Worm (Caenorhabditis elegans) whole organism, L2 larva: ENCODE data around the gene F09C8.1.

ENCODE experiments used
- C34F6.9 ChIP-seq: fragments of 150-350 bp; optimal IDR thresholded peaks from 2 replicates; lab custom pipeline; 2014; ENCODE audit warnings: missing biosample characterization, missing genetic modification characterization
- F13H6.1 ChIP-seq: sonication (generic microtip); optimal IDR thresholded peaks from 2 replicates; lab custom pipeline; 2016; ENCODE audit warnings: missing genetic modification characterization, missing compliant biosample characterization
- R02D3.7 ChIP-seq: fragments of 150-350 bp; optimal IDR thresholded peaks from 2 replicates; lab custom pipeline; 2014; ENCODE audit warnings: missing biosample characterization, missing genetic modification characterization
- Y55F3AM.14 ChIP-seq: fragments of 200-800 bp; sonication (Bioruptor generic); optimal IDR thresholded peaks from 2 replicates; lab custom pipeline; 2018; ENCODE audit warnings: mild to moderate bottlenecking, missing genetic modification characterization, missing compliant biosample characterization
- ZK546.5 ChIP-seq: sonication (generic microtip); optimal IDR thresholded peaks from 2 replicates; lab custom pipeline; 2017; ENCODE audit warnings: missing biosample characterization, missing genetic modification characterization
- alr-1 ChIP-seq: fragments of 150-350 bp; optimal IDR thresholded peaks from 2 replicates; lab custom pipeline; 2014; ENCODE audit warnings: missing biosample characterization, missing genetic modification characterization
- aly-2 ChIP-seq: fragments of 150-350 bp; optimal IDR thresholded peaks from 2 replicates; lab custom pipeline; 2014; ENCODE audit warnings: missing biosample characterization, missing genetic modification characterization
- ama-1 ChIP-seq: fragments of 150-350 bp; optimal IDR thresholded peaks from 2 replicates; lab custom pipeline; 2018; ENCODE audit warnings: inconsistent platforms
- blmp-1 ChIP-seq: sonication (generic microtip); optimal IDR thresholded peaks from 2 replicates; lab custom pipeline; 2017; ENCODE audit warnings: missing genetic modification characterization, mild to moderate bottlenecking, missing compliant biosample characterization, antibody characterized with exemption, moderate library complexity; ENCODE audit not compliant: insufficient read depth
- ceh-16 ChIP-seq: fragments of 150-350 bp; optimal IDR thresholded peaks from 2 replicates; lab custom pipeline; 2014; ENCODE audit warnings: missing biosample characterization, missing genetic modification characterization
- ceh-82 ChIP-seq: fragments of 150-350 bp; optimal IDR thresholded peaks from 2 replicates; lab custom pipeline; 2014; ENCODE audit warnings: missing biosample characterization, missing genetic modification characterization
- crh-2 ChIP-seq: sonication (generic microtip); optimal IDR thresholded peaks from 2 replicates; lab custom pipeline; 2017; ENCODE audit warnings: missing biosample characterization, missing genetic modification characterization
- dmd-4 ChIP-seq: sonication (generic microtip); optimal IDR thresholded peaks from 2 replicates; lab custom pipeline; 2017; ENCODE audit warnings: missing biosample characterization, missing genetic modification characterization
- egl-27 ChIP-seq: sonication (generic microtip); optimal IDR thresholded peaks from 3 replicates; lab custom pipeline; 2017; ENCODE audit warnings: missing biosample characterization, missing genetic modification reagents, missing genetic modification characterization
- elt-1 ChIP-seq: fragments of 150-350 bp; optimal IDR thresholded peaks from 2 replicates; lab custom pipeline; 2014; ENCODE audit warnings: missing biosample characterization, missing genetic modification characterization
- elt-3 ChIP-seq: sonication (generic microtip); optimal IDR thresholded peaks from 2 replicates; lab custom pipeline; 2017; ENCODE audit warnings: missing biosample characterization, missing genetic modification characterization
- fos-1 ChIP-seq: fragments of 150-350 bp; optimal IDR thresholded peaks from 2 replicates; lab custom pipeline; 2014; ENCODE audit warnings: missing biosample characterization, missing genetic modification characterization
- gmeb-1 ChIP-seq: fragments of 150-350 bp; optimal IDR thresholded peaks from 2 replicates; lab custom pipeline; 2014; ENCODE audit warnings: missing biosample characterization, missing genetic modification characterization
- lin-11 ChIP-seq: fragments of 150-350 bp; sonication (generic microtip); optimal IDR thresholded peaks from 2 replicates; lab custom pipeline; 2014; ENCODE audit warnings: missing biosample characterization, missing genetic modification characterization, inconsistent platforms, mixed read lengths
- lin-13 ChIP-seq: fragments of 150-350 bp; optimal IDR thresholded peaks from 2 replicates; lab custom pipeline; 2014; ENCODE audit warnings: missing biosample characterization, missing genetic modification reagents, missing genetic modification characterization
- lin-39 ChIP-seq: fragments of 150-350 bp; optimal IDR thresholded peaks from 2 replicates; lab custom pipeline; 2014; ENCODE audit warnings: missing biosample characterization, missing genetic modification reagents, missing genetic modification characterization
- lsy-2 ChIP-seq, 2 experiments: fragments of 150-350 bp in 1 of 2; sonication (generic microtip) in 1 of 2; optimal IDR thresholded peaks; 2 replicates each; lab custom pipeline; 2014 to 2017; ENCODE audit warnings: missing biosample characterization in 2 of 2, missing genetic modification characterization in 2 of 2
- mab-5 ChIP-seq: fragments of 150-350 bp; optimal IDR thresholded peaks from 2 replicates; lab custom pipeline; 2014; ENCODE audit warnings: missing biosample characterization, missing genetic modification characterization
- mdl-1 ChIP-seq, 2 experiments: fragments of 150-350 bp in 1 of 2; sonication (generic microtip) in 1 of 2; optimal IDR thresholded peaks; 2 replicates each; lab custom pipeline; 2017; ENCODE audit warnings: missing biosample characterization in 2 of 2, missing genetic modification characterization in 2 of 2
- nhr-10 ChIP-seq: sonication (generic microtip); optimal IDR thresholded peaks from 2 replicates; lab custom pipeline; 2017; ENCODE audit warnings: missing biosample characterization, missing genetic modification characterization
- nhr-11 ChIP-seq: fragments of 150-350 bp; optimal IDR thresholded peaks from 2 replicates; lab custom pipeline; 2014; ENCODE audit warnings: missing biosample characterization, missing genetic modification characterization
- nhr-129 ChIP-seq: fragments of 150-350 bp; optimal IDR thresholded peaks from 2 replicates; lab custom pipeline; 2014; ENCODE audit warnings: missing biosample characterization, missing genetic modification characterization
- nhr-21 ChIP-seq: fragments of 150-350 bp; optimal IDR thresholded peaks from 2 replicates; lab custom pipeline; 2014; ENCODE audit warnings: missing biosample characterization, missing genetic modification characterization
- nhr-23 ChIP-seq: fragments of 150-350 bp; optimal IDR thresholded peaks from 2 replicates; lab custom pipeline; 2014; ENCODE audit warnings: missing biosample characterization, missing genetic modification reagents, missing genetic modification characterization
- nhr-237 ChIP-seq: fragments of 150-350 bp; optimal IDR thresholded peaks from 2 replicates; lab custom pipeline; 2014; ENCODE audit warnings: missing biosample characterization, missing genetic modification characterization
- nhr-25 ChIP-seq: fragments of 150-350 bp; sonication (generic microtip); optimal IDR thresholded peaks from 3 replicates; lab custom pipeline; 2014; ENCODE audit warnings: missing biosample characterization, missing genetic modification characterization
- nhr-6 ChIP-seq: fragments of 150-350 bp; optimal IDR thresholded peaks from 2 replicates; lab custom pipeline; 2014; ENCODE audit warnings: missing biosample characterization, missing genetic modification characterization
- nhr-77 ChIP-seq: fragments of 150-350 bp; optimal IDR thresholded peaks from 2 replicates; lab custom pipeline; 2014; ENCODE audit warnings: missing biosample characterization, missing genetic modification characterization
- sem-4 ChIP-seq: fragments of 150-350 bp; optimal IDR thresholded peaks from 2 replicates; lab custom pipeline; 2014; ENCODE audit warnings: missing biosample characterization, missing genetic modification reagents, missing genetic modification characterization
- skn-1 ChIP-seq: sonication (generic microtip); optimal IDR thresholded peaks from 2 replicates; lab custom pipeline; 2017; ENCODE audit warnings: missing biosample characterization, missing genetic modification characterization
- sma-3 ChIP-seq: sonication (generic microtip); optimal IDR thresholded peaks from 2 replicates; lab custom pipeline; 2016; ENCODE audit warnings: missing genetic modification reagents, missing genetic modification characterization, missing compliant biosample characterization
- sma-9 ChIP-seq, 2 experiments: fragments of 150-350 bp in 1 of 2; sonication (generic microtip) in 1 of 2; optimal IDR thresholded peaks; 2 replicates each; lab custom pipeline; 2014 to 2016; ENCODE audit warnings: missing genetic modification characterization in 2 of 2, mild to moderate bottlenecking in 1 of 2, missing biosample characterization in 1 of 2, missing compliant biosample characterization in 1 of 2, missing genetic modification reagents in 1 of 2, moderate library complexity in 1 of 2
- snpc-4 ChIP-seq: fragments of 150-350 bp; optimal IDR thresholded peaks from 2 replicates; lab custom pipeline; 2014; ENCODE audit warnings: missing biosample characterization, missing genetic modification characterization
- unc-39 ChIP-seq: fragments of 150-350 bp; optimal IDR thresholded peaks from 2 replicates; lab custom pipeline; 2014; ENCODE audit warnings: missing biosample characterization, missing genetic modification characterization
- unc-55 ChIP-seq: fragments of 150-350 bp; sonication (generic microtip); optimal IDR thresholded peaks from 3 replicates; lab custom pipeline; 2014; ENCODE audit warnings: missing biosample characterization, missing genetic modification reagents, missing genetic modification characterization
- unc-62 ChIP-seq: fragments of 150-350 bp; optimal IDR thresholded peaks from 2 replicates; lab custom pipeline; 2014; ENCODE audit warnings: missing biosample characterization, missing genetic modification reagents, missing genetic modification characterization
- zag-1 ChIP-seq: fragments of 150-350 bp; optimal IDR thresholded peaks from 2 replicates; lab custom pipeline; 2014; ENCODE audit warnings: missing biosample characterization, missing genetic modification characterization
- ztf-1 ChIP-seq: fragments of 200-800 bp; sonication (Bioruptor generic); conservative IDR thresholded peaks from 2 replicates; pipeline ENCODE4 v1.3.6; 2022; ENCODE audit warnings: missing genetic modification characterization, missing compliant biosample characterization
- ztf-11 ChIP-seq: sonication (generic microtip); optimal IDR thresholded peaks from 2 replicates; lab custom pipeline; 2017; ENCODE audit warnings: missing biosample characterization, missing genetic modification characterization
- ztf-4 ChIP-seq: fragments of 150-350 bp; optimal IDR thresholded peaks from 2 replicates; lab custom pipeline; 2014; ENCODE audit warnings: missing biosample characterization, missing genetic modification characterization

The F09C8.1 gene

DNA sequence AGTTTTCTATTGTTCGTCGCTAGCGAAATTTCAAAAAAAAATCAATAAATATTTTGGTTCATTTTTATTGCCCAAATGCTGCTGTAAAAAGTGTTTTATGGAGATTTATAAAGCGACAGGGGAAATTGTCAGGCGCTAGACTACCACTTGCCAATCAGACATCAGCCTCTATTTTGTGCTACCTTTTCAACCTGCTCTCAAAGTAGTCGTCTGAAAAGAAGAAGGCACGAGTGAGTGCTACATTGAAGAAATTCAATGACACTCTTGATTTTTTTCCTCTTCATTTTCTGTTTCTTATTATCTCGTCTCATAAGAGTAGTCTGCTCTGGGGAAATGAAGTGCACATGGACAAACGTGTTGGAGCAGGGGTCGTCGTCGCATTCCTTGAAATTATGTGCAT lies 42.6 kb upstream of the F09C8.1 start:
- TF ChIP-seq mab-5 (tag; lab: Kevin White, UChicago) (peak; percentile 36), nhr-77 (tag; lab: Kevin White, UChicago) (peak; percentile 72), egl-27 (tag; lab: Kevin White, UChicago) (peak; percentile 66), snpc-4 (tag; lab: Kevin White, UChicago) (peak; percentile 67), unc-39 (tag; lab: Kevin White, UChicago) (no peak), nhr-129 (tag; lab: Kevin White, UChicago) (peak; percentile 80), nhr-21 (peak; percentile 83), Y55F3AM.14 (GFP tag; lab: Kevin White, UChicago) (no peak), lin-39 (peak; percentile 5), lin-11 (peak; percentile 34), gmeb-1 (tag; lab: Kevin White, UChicago) (peak; percentile 67), nhr-23 (tag; lab: Kevin White, UChicago) (no peak), mdl-1 (tag; optimal IDR thresholded peaks at IDR 0.05; lab: Kevin White, UChicago) (peak in 1 of 2 experiments; percentile 5), fos-1 (peak; percentile 43), nhr-6 (tag; lab: Kevin White, UChicago) (peak; percentile 77), zag-1 (peak; percentile 28), alr-1 (tag; lab: Kevin White, UChicago) (no peak), sem-4 (tag; lab: Kevin White, UChicago) (peak; percentile 27), sma-9 (GFP tag; optimal IDR thresholded peaks at IDR 0.05; lab: Kevin White, UChicago) (peak; percentile 25), sma-9 (tag; optimal IDR thresholded peaks at IDR 0.05; lab: Kevin White, UChicago) (no peak), sma-3 (GFP tag; lab: Kevin White, UChicago) (peak; percentile 79), elt-3 (tag; lab: Kevin White, UChicago) (no peak), unc-55 (GFP tag; lab: Kevin White, UChicago) (peak; percentile 95), F13H6.1 (tag; lab: Kevin White, UChicago) (peak; percentile 73), skn-1 (no peak), ztf-4 (tag; lab: Kevin White, UChicago) (peak; percentile 22), nhr-25 (tag; lab: Kevin White, UChicago) (peak; percentile 49), lin-13 (peak; percentile 66), ZK546.5 (no peak), nhr-10 (peak; percentile 66), ceh-16 (tag; lab: Kevin White, UChicago) (no peak), lsy-2 (tag; optimal IDR thresholded peaks at IDR 0.05; lab: Kevin White, UChicago) (peak; percentile 69 to 75), C34F6.9 (peak; percentile 74), ama-1 (no peak), crh-2 (peak; percentile 86), dmd-4 (tag; lab: Kevin White, UChicago) (no peak)

DNA sequence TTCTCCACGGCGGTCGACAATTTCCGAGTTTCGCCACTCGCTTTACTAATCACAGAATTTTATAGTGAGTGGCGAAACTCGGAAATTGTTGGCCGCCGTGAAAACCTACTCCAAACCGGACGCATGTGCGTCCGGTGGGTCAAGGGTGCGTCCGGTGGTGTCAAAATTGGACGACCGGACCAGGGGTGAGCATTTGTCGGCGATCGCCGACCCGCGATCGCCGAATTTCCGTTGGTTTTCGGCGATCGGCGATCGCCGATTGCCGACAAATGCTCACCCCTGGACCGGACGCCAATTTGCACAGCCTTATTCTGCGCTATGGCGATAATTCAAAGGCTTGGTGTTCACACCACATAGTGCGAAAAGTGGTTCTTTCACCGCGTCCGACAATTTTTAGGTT lies 41.0 kb upstream of the F09C8.1 start:
- TF ChIP-seq elt-3 (tag; lab: Kevin White, UChicago) (no peak), ztf-4 (tag; lab: Kevin White, UChicago) (no peak), egl-27 (tag; lab: Kevin White, UChicago) (no peak), nhr-11 (no peak), nhr-23 (tag; lab: Kevin White, UChicago) (no peak), fos-1 (no peak), nhr-21 (no peak), dmd-4 (tag; lab: Kevin White, UChicago) (no peak), sma-3 (GFP tag; lab: Kevin White, UChicago) (no peak)
- TF ChIP-seq, all 48 proteins: peak for 0

- TF ChIP-seq C34F6.9 (peak; percentile 51), nhr-77 (tag; lab: Kevin White, UChicago) (no peak), lsy-2 (tag; optimal IDR thresholded peaks at IDR 0.05; lab: Kevin White, UChicago) (peak; percentile 55 to 63), nhr-237 (tag; lab: Kevin White, UChicago) (no peak), aly-2 (tag; lab: Kevin White, UChicago) (no peak), ama-1 (no peak), ZK546.5 (no peak), lin-39 (no peak), ztf-1 (GFP tag; lab: Robert Waterston, UW) (no peak), nhr-23 (tag; lab: Kevin White, UChicago) (no peak), blmp-1 (tag; lab: Kevin White, UChicago) (no peak), nhr-10 (no peak), ztf-4 (tag; lab: Kevin White, UChicago) (no peak), mdl-1 (tag; optimal IDR thresholded peaks at IDR 0.05; lab: Kevin White, UChicago) (no peak), elt-1 (tag; lab: Kevin White, UChicago) (no peak), alr-1 (tag; lab: Kevin White, UChicago) (no peak), nhr-21 (peak; percentile 28), unc-62 (GFP tag; lab: Kevin White, UChicago) (no peak), sma-9 (GFP tag; optimal IDR thresholded peaks at IDR 0.05; lab: Kevin White, UChicago) (no peak), sma-9 (tag; optimal IDR thresholded peaks at IDR 0.05; lab: Kevin White, UChicago) (no peak), lin-11 (peak; percentile 65), F13H6.1 (tag; lab: Kevin White, UChicago) (peak; percentile 23), crh-2 (peak; percentile 65), sem-4 (tag; lab: Kevin White, UChicago) (peak; percentile 17), lin-13 (no peak), R02D3.7 (tag; lab: Kevin White, UChicago) (no peak), ztf-11 (no peak), unc-55 (GFP tag; lab: Kevin White, UChicago) (no peak), fos-1 (peak; percentile 17), nhr-129 (tag; lab: Kevin White, UChicago) (peak; percentile 77), gmeb-1 (tag; lab: Kevin White, UChicago) (no peak), ceh-82 (tag; lab: Kevin White, UChicago) (no peak), nhr-6 (tag; lab: Kevin White, UChicago) (no peak), skn-1 (no peak), snpc-4 (tag; lab: Kevin White, UChicago) (peak; percentile 39)
Observed at ce11 chrX:16202229-16202628, 38.9 kb upstream of the F09C8.1 start.
